Worm (Caenorhabditis elegans) whole organism, late embryonic: ENCODE results near the gene fbxb-26.

Source experiments
- dve-1 ChIP-seq: sonication (generic microtip); optimal IDR thresholded peaks from 2 replicates; lab custom pipeline; 2017; ENCODE audit warnings: antibody characterized with exemption, mild to moderate bottlenecking, missing genetic modification characterization, missing compliant biosample characterization
- eyg-1 ChIP-seq: sonication (generic microtip); optimal IDR thresholded peaks from 2 replicates; lab custom pipeline; 2016; ENCODE audit warnings: missing genotype, missing genetic modification characterization, missing compliant biosample characterization

DNA sequence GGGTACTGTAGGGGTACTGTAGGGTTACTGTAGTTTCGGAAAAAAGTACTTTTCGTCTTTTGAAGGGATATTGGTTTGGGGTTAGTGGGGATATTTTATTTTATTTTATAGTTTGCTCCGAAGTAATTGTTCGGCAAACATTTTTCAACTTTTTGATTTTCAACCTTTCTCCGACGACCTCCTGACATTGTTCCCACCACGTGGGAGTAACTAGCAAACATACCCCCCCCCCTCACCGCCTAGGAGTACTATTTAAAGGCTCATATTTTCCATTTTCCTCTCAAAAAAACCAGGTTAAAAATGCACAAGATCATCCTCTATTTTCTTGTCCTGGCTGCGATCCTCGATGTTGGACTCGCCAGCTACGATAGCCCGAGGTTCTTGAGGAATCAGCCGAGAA lies 16.3 kb upstream of the fbxb-26 start, which contains the start of gene srlf-29:
- TF ChIP-seq dve-1 (tag; lab: Kevin White, UChicago) (no peak), eyg-1 (no peak)
